Fruit fly (Drosophila melanogaster): ENCODE data around the gene CG5614.

CG5614 gene

DNA sequence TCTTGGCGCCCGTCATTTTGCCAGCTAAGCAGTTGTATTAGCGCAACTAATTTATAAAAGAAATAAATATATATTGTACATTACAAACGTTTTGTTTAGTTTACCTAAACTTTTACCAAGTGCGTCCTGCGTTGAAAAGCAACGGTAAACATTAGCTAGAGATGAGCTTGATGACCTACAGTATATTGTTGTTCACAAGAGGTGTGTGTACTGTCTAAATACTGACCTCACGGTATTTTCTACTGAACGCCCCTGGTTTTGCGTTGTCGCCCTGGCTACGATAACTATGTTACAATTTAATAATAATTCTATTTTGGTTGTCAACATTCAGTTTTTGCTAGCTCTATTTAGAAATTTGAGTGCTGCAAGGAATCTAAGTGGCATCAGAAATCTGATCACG lies 12.8 kb downstream of the CG5614 start, which contains the start of gene Acyp2 (continued):
- no peak for TF ChIP-seq Nf-YA (GFP tag; IDR thresholded peaks at IDR 0.05)
- peak; percentile 1 for TF ChIP-seq CG34376 (GFP tag; optimal IDR thresholded peaks at IDR 0.05)
- TF ChIP-seq H15 (GFP tag; IDR thresholded peaks at IDR 0.05) = no peak
- no peak for TF ChIP-seq CG7839 (tag; optimal IDR thresholded peaks at IDR 0.05)
- no peak for TF ChIP-seq dmrt99B (tag; optimal IDR thresholded peaks at IDR 0.05)
- no peak for TF ChIP-seq maf-S (GFP tag; optimal IDR thresholded peaks at IDR 0.05)
- no peak for TF ChIP-seq Dip2 (GFP tag; IDR thresholded peaks at IDR 0.05)
- TF ChIP-seq eyg (GFP tag; optimal IDR thresholded peaks at IDR 0.05) = no peak
- no peak for TF ChIP-seq Gsc (GFP tag; IDR thresholded peaks at IDR 0.05)
- TF ChIP-seq CG8089 (GFP tag; optimal IDR thresholded peaks at IDR 0.05) = no peak
- no peak for TF ChIP-seq sens-2 (GFP tag; IDR thresholded peaks at IDR 0.05)
- TF ChIP-seq Nf-YB (GFP tag; optimal IDR thresholded peaks at IDR 0.05) = no peak
- no peak for TF ChIP-seq Atf-2 (GFP tag; optimal IDR thresholded peaks at IDR 0.05)
- peak; percentile 67 for TF ChIP-seq Bgb (GFP tag; IDR thresholded peaks at IDR 0.05; ENCODE audit: partially characterized antibody)
- TF ChIP-seq CG4730 (GFP tag; IDR thresholded peaks at IDR 0.05) = no peak
- peak; percentile 48; the same call in 1 of the 2 replicates for TF ChIP-seq hbn (GFP tag; IDR thresholded peaks at IDR 0.05; ENCODE audit: partially characterized antibody)
- no peak; the same call in 2 of the 3 replicates for TF ChIP-seq tgo (GFP tag; IDR thresholded peaks at IDR 0.05)
- no peak for TF ChIP-seq CG18262 (tag; optimal IDR thresholded peaks at IDR 0.05)
- no peak for TF ChIP-seq danr (GFP tag; IDR thresholded peaks at IDR 0.05)
- TF ChIP-seq CG1233 (GFP tag; optimal IDR thresholded peaks at IDR 0.05) = no peak
- no peak for TF ChIP-seq Ravus (GFP tag; IDR thresholded peaks at IDR 0.05)
- TF ChIP-seq NFAT (GFP tag; IDR thresholded peaks at IDR 0.05) = no peak; the same call in 1 of the 2 replicates
- no peak for TF ChIP-seq pnt (GFP tag; optimal IDR thresholded peaks at IDR 0.05)
- 0 out of 2 replicates have a peak, but pooled peaks have one; percentile 26 for TF ChIP-seq CG8765 (GFP tag; IDR thresholded peaks at IDR 0.05)
- TF ChIP-seq CG4617 (GFP tag; optimal IDR thresholded peaks at IDR 0.05; ENCODE audit: borderline replicate concordance) = peak; percentile 69
- TF ChIP-seq CG4424 (GFP tag; optimal IDR thresholded peaks at IDR 0.05) = peak; percentile 14
- TF ChIP-seq CG9215 (GFP tag; IDR thresholded peaks at IDR 0.05) = no peak
- TF ChIP-seq Vsx1 (GFP tag; optimal IDR thresholded peaks at IDR 0.05) = no peak
- TF ChIP-seq CG2116 (GFP tag; optimal IDR thresholded peaks at IDR 0.05) = peak; percentile 41
- TF ChIP-seq CG14710 (tag; optimal IDR thresholded peaks at IDR 0.05) = peak; percentile 47
- no peak for TF ChIP-seq ewg (GFP tag; optimal IDR thresholded peaks at IDR 0.05)
- TF ChIP-seq CG11560 (tag; IDR thresholded peaks at IDR 0.05) = no peak; the same call in 1 of the 3 replicates
- TF ChIP-seq gce (GFP tag; IDR thresholded peaks at IDR 0.05) = no peak
- no peak for TF ChIP-seq CG11093 (GFP tag; IDR thresholded peaks at IDR 0.05)
- no peak for TF ChIP-seq CG7357 (GFP tag; IDR thresholded peaks at IDR 0.05)
- TF ChIP-seq gsb (GFP tag; IDR thresholded peaks at IDR 0.05) = no peak
- TF ChIP-seq Bteb2 (GFP tag; optimal IDR thresholded peaks at IDR 0.05) = peak; percentile 21
- peak; percentile 46 for TF ChIP-seq Antp (GFP tag; optimal IDR thresholded peaks at IDR 0.05)
- TF ChIP-seq CG12104 (GFP tag; optimal IDR thresholded peaks at IDR 0.05) = no peak
- no peak for TF ChIP-seq B-H1 (GFP tag; IDR thresholded peaks at IDR 0.05)
- no peak for TF ChIP-seq CG10565 (GFP tag; optimal IDR thresholded peaks at IDR 0.05)
- peak; percentile 35 for TF ChIP-seq HmgD (GFP tag; optimal IDR thresholded peaks at IDR 0.05)
- TF ChIP-seq Dbx (GFP tag; IDR thresholded peaks at IDR 0.05) = peak; percentile 63; the same call in 2 of the 3 replicates
- TF ChIP-seq sc (optimal IDR thresholded peaks at IDR 0.05) = no peak
- no peak for TF ChIP-seq sc (GFP tag; optimal IDR thresholded peaks at IDR 0.05)
- no peak for TF ChIP-seq HLH3B (GFP tag; IDR thresholded peaks at IDR 0.05)
- TF ChIP-seq CG12942 (GFP tag; optimal IDR thresholded peaks at IDR 0.05) = peak; percentile 28
- no peak for TF ChIP-seq ase (GFP tag; IDR thresholded peaks at IDR 0.05)
- no peak for TF ChIP-seq Poxn (GFP tag; IDR thresholded peaks at IDR 0.05)
- TF ChIP-seq CG6272 (GFP tag; IDR thresholded peaks at IDR 0.05) = no peak
- TF ChIP-seq dpn (GFP tag; optimal IDR thresholded peaks at IDR 0.05) = peak in 1 of 2 experiments; percentile 55
- peak; percentile 59; the same call in 1 of the 3 replicates for TF ChIP-seq Opbp (GFP tag; IDR thresholded peaks at IDR 0.05; ENCODE audit: partially characterized antibody)
- no peak for TF ChIP-seq Mrtf (GFP tag; IDR thresholded peaks at IDR 0.05)

All from whole organism, embryonic.